Worm (Caenorhabditis elegans) whole organism, midembryonic: Measurements from ENCODE around the gene str-135.

Experiments
- T22C8.4 ChIP-seq: fragments of 200-800 bp; sonication (Bioruptor generic); IDR thresholded peaks from 2 replicates; pipeline ENCODE4 v1.3.6; 2022; ENCODE audit warnings: missing genetic modification characterization, missing compliant biosample characterization
- cog-1 ChIP-seq: sonication (generic microtip); optimal IDR thresholded peaks from 2 replicates; lab custom pipeline; 2016; ENCODE audit warnings: missing genetic modification characterization, missing compliant biosample characterization
- flt-1 ChIP-seq: fragments of 200-800 bp; sonication (Bioruptor generic); IDR thresholded peaks from 2 replicates; pipeline ENCODE4 v1.3.6; 2022; ENCODE audit warnings: missing genetic modification characterization, missing compliant biosample characterization
- klf-2 ChIP-seq: fragments of 200-800 bp; sonication (Bioruptor generic); conservative IDR thresholded peaks from 2 replicates; pipeline ENCODE4 v1.3.6; 2022; ENCODE audit warnings: missing genetic modification reagents, missing genetic modification characterization, missing compliant biosample characterization
- med-1 ChIP-seq: sonication (generic microtip); optimal IDR thresholded peaks from 2 replicates; lab custom pipeline; 2017; ENCODE audit warnings: missing genetic modification characterization, mild to moderate bottlenecking, missing compliant biosample characterization, antibody characterized with exemption, missing genetic modification reagents; ENCODE audit not compliant: insufficient read depth
- ref-1 ChIP-seq: fragments of 200-800 bp; sonication (Bioruptor generic); conservative IDR thresholded peaks from 2 replicates; pipeline ENCODE4 v1.3.6; 2022; ENCODE audit warnings: missing genetic modification reagents, missing genetic modification characterization, missing compliant biosample characterization
- tab-1 ChIP-seq: fragments of 200-800 bp; sonication (Bioruptor generic); IDR thresholded peaks from 2 replicates; pipeline ENCODE4 v1.3.6; 2022; ENCODE audit warnings: missing genetic modification characterization, missing compliant biosample characterization
- ztf-29 ChIP-seq: fragments of 200-800 bp; sonication (Bioruptor generic); IDR thresholded peaks from 2 replicates; pipeline ENCODE4 v1.3.6; 2022; ENCODE audit warnings: missing genetic modification reagents, missing genetic modification characterization, missing compliant biosample characterization

ce11 chrV:8306366-8306765 is 25.7 kb upstream of the str-135 start, which contains the start of gene W02D7.8:
- TF ChIP-seq ztf-29 (GFP tag; lab: Robert Waterston, UW) (no peak), med-1 (GFP tag; lab: Kevin White, UChicago) (no peak), flt-1 (GFP tag; lab: Robert Waterston, UW) (no peak), T22C8.4 (GFP tag; lab: Robert Waterston, UW) (no peak), cog-1 (tag; lab: Kevin White, UChicago) (no peak), klf-2 (no peak), tab-1 (GFP tag; lab: Robert Waterston, UW) (no peak), ref-1 (GFP tag; lab: Robert Waterston, UW) (no peak)
